Fruit fly (Drosophila melanogaster): ENCODE measurements around the gene CG33272.
A peak's percentile ranks its signal among the peaks of the same experiment; 100 is the strongest.

The CG33272 gene

DNA sequence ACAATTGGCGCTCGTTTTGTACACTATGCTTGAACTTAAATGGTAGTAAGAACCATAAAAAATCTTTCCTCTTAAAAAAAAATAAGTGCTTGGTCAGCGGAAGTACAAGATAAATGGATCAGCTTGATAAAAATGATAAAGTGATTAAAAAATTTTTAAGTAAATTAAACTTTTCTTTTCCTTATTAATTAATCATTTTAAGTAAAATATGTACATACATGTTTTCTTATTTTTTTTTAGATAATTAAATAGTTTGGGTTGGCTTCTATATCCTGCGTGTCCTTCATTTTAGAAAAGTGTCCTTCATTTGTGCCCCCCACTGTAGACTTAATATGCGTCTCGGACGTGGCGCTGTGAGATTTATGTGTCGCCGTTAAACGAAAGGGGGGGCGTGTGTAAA is 46.2 kb upstream of the CG33272 start (continued):
- TF ChIP-seq sr (GFP tag; IDR thresholded peaks at IDR 0.05) (no peak), ewg (GFP tag; optimal IDR thresholded peaks at IDR 0.05) (no peak), CG2202 (tag; optimal IDR thresholded peaks at IDR 0.05) (no peak), CG18619 (GFP tag; optimal IDR thresholded peaks at IDR 0.05) (peak; percentile 44), CG16779 (GFP tag; IDR thresholded peaks at IDR 0.05) (no peak), Lim3 (GFP tag; IDR thresholded peaks at IDR 0.05) (no peak), CrebB (tag; optimal IDR thresholded peaks at IDR 0.05) (no peak), run (tag; optimal IDR thresholded peaks at IDR 0.05) (no peak), cwo (GFP tag; optimal IDR thresholded peaks at IDR 0.05) (peak; percentile 27), ranshi (GFP tag; IDR thresholded peaks at IDR 0.05) (no peak), corto (GFP tag; optimal IDR thresholded peaks at IDR 0.05) (no peak), esg (GFP tag; conservative IDR thresholded peaks at IDR 0.05) (no peak), az2 (GFP tag; optimal IDR thresholded peaks at IDR 0.05) (peak; percentile 29), Xbp1 (GFP tag; optimal IDR thresholded peaks at IDR 0.05) (peak; percentile 0), fd96Cb (tag; optimal IDR thresholded peaks at IDR 0.05) (no peak), CG15269 (tag; optimal IDR thresholded peaks at IDR 0.05) (peak; percentile 8), CG4282 (GFP tag; optimal IDR thresholded peaks at IDR 0.05) (no peak), ase (GFP tag; IDR thresholded peaks at IDR 0.05) (no peak), dimm (GFP tag; IDR thresholded peaks at IDR 0.05) (no peak), CG8359 (GFP tag; optimal IDR thresholded peaks at IDR 0.05; ENCODE audit: borderline replicate concordance) (no peak), CG17612 (GFP tag; IDR thresholded peaks at IDR 0.05) (no peak), Side (GFP tag; optimal IDR thresholded peaks at IDR 0.05) (no peak), Jarid2 (GFP tag; optimal IDR thresholded peaks at IDR 0.05) (no peak), CG10147 (GFP tag; optimal IDR thresholded peaks at IDR 0.05) (peak; percentile 27), CG1233 (GFP tag; optimal IDR thresholded peaks at IDR 0.05) (no peak), B-H1 (GFP tag; IDR thresholded peaks at IDR 0.05) (no peak), br (optimal IDR thresholded peaks at IDR 0.05) (no peak), odd (GFP tag; optimal IDR thresholded peaks at IDR 0.05) (no peak), Trl (optimal IDR thresholded peaks at IDR 0.05) (no peak), Trl (GFP tag; optimal IDR thresholded peaks at IDR 0.05) (no peak), cad (GFP tag; optimal IDR thresholded peaks at IDR 0.05) (no peak), maf-S (GFP tag; optimal IDR thresholded peaks at IDR 0.05) (no peak), Atf-2 (GFP tag; optimal IDR thresholded peaks at IDR 0.05) (no peak), CG13624 (GFP tag; optimal IDR thresholded peaks at IDR 0.05) (no peak), row (GFP tag; IDR thresholded peaks at IDR 0.05) (peak; percentile 15; the same call in 1 of the 3 replicates), D19A (tag; optimal IDR thresholded peaks at IDR 0.05) (no peak), Neu2 (GFP tag; optimal IDR thresholded peaks at IDR 0.05; ENCODE audit: borderline replicate concordance) (no peak), CG8944 (GFP tag; optimal IDR thresholded peaks at IDR 0.05) (no peak), Ptx1 (GFP tag; IDR thresholded peaks at IDR 0.05) (no peak), B-H2 (GFP tag; optimal IDR thresholded peaks at IDR 0.05) (no peak), CG42726 (GFP tag; IDR thresholded peaks at IDR 0.05; ENCODE audit: partially characterized antibody) (no peak), E2f1 (GFP tag; IDR thresholded peaks at IDR 0.05) (no peak)

dm6 chr3L:11555662-11556460 is 45.5 kb upstream of the CG33272 start:
- peak; percentile 51; the same call in 1 of the 3 replicates for TF ChIP-seq so (GFP tag; IDR thresholded peaks at IDR 0.05)
- peak; percentile 82 for TF ChIP-seq CG15269 (tag; optimal IDR thresholded peaks at IDR 0.05)
- peak; percentile 46; the same call in 1 of the 2 replicates for TF ChIP-seq ttk (GFP tag; IDR thresholded peaks at IDR 0.05)
- TF ChIP-seq NC2α (GFP tag; optimal IDR thresholded peaks at IDR 0.05): peak; percentile 48
- TF ChIP-seq BEAF-32 (GFP tag; optimal IDR thresholded peaks at IDR 0.05): no peak
- TF ChIP-seq p53 (GFP tag; optimal IDR thresholded peaks at IDR 0.05): no peak
- peak; percentile 30 for TF ChIP-seq CG4707 (GFP tag; optimal IDR thresholded peaks at IDR 0.05)
- peak; percentile 62 for TF ChIP-seq bab2 (GFP tag; optimal IDR thresholded peaks at IDR 0.05)
- TF ChIP-seq CG9437 (GFP tag; optimal IDR thresholded peaks at IDR 0.05): peak; percentile 78
- peak; percentile 44 to 59 for TF ChIP-seq dpn (GFP tag; optimal IDR thresholded peaks at IDR 0.05)
- TF ChIP-seq ERR (GFP tag; optimal IDR thresholded peaks at IDR 0.05): peak; percentile 24
- TF ChIP-seq ci (GFP tag; IDR thresholded peaks at IDR 0.05): peak; percentile 29; the same call in 2 of the 3 replicates
- TF ChIP-seq Mrtf (GFP tag; IDR thresholded peaks at IDR 0.05): no peak
